Worm (Caenorhabditis elegans): ENCODE data around the gene C47E8.4.

Gene C47E8.4

ce11 chrV:14648825-14649224 lies 36.5 kb downstream of the C47E8.4 start:
- TF ChIP-seq bed-3 (GFP tag; optimal IDR thresholded peaks at IDR 0.05) (no peak), ces-1 (GFP tag; optimal IDR thresholded peaks at IDR 0.05) (peak; percentile 53)

- TF ChIP-seq sem-2 (GFP tag; optimal IDR thresholded peaks at IDR 0.05) (no peak), hlh-1 (tag; optimal IDR thresholded peaks at IDR 0.05) (peak; percentile 0), blmp-1 (tag; optimal IDR thresholded peaks at IDR 0.05) (peak; percentile 52), unc-62 (GFP tag; optimal IDR thresholded peaks at IDR 0.05) (peak; percentile 41), drap-1 (GFP tag; optimal IDR thresholded peaks at IDR 0.05) (no peak), elt-1 (tag; optimal IDR thresholded peaks at IDR 0.05; ENCODE audit: borderline replicate concordance, insufficient read depth) (no peak)
These were observed 39.2 kb downstream of the C47E8.4 start, which contains the start of the genes rfc-1 and pmp-3 for ce11 chrV:14645817-14646789. rfc-1 (minus strand) TSS chrV:14645979. pmp-3 (plus strand) TSS chrV:14646739.

ce11 chrV:14642016-14642415 lies 43.3 kb downstream of the C47E8.4 start:
- TF ChIP-seq unc-39 (tag; optimal IDR thresholded peaks at IDR 0.05) (no peak), elt-3 (tag; optimal IDR thresholded peaks at IDR 0.05) (no peak), bed-3 (GFP tag; optimal IDR thresholded peaks at IDR 0.05) (no peak), mab-5 (tag; optimal IDR thresholded peaks at IDR 0.05) (no peak), unc-120 (tag; optimal IDR thresholded peaks at IDR 0.05; ENCODE audit: poor library complexity, severe bottlenecking) (no peak), lsy-2 (tag; optimal IDR thresholded peaks at IDR 0.05) (no peak), ceh-43 (GFP tag; optimal IDR thresholded peaks at IDR 0.05) (no peak), cnd-1 (tag; optimal IDR thresholded peaks at IDR 0.05) (no peak), drap-1 (GFP tag; optimal IDR thresholded peaks at IDR 0.05) (no peak), zip-8 (tag; optimal IDR thresholded peaks at IDR 0.05) (no peak), nhr-2 (tag; optimal IDR thresholded peaks at IDR 0.05) (no peak), unc-62 (GFP tag; optimal IDR thresholded peaks at IDR 0.05) (no peak), elt-1 (tag; optimal IDR thresholded peaks at IDR 0.05; ENCODE audit: borderline replicate concordance, insufficient read depth) (no peak), lin-32 (GFP tag; optimal IDR thresholded peaks at IDR 0.05) (no peak), nhr-12 (tag; optimal IDR thresholded peaks at IDR 0.05) (no peak), ztf-11 (tag; optimal IDR thresholded peaks at IDR 0.05) (no peak), M03D4.4 (tag; optimal IDR thresholded peaks at IDR 0.05) (no peak), sptf-1 (tag; optimal IDR thresholded peaks at IDR 0.05) (no peak), ces-1 (GFP tag; optimal IDR thresholded peaks at IDR 0.05) (no peak)

ce11 chrV:14640769-14641168 lies 44.5 kb downstream of the C47E8.4 start, which contains the start of gene C54G10.1:
C54G10.1 (plus strand) TSS chrV:14641101.
- TF ChIP-seq pha-4 (tag; optimal IDR thresholded peaks at IDR 0.05) (no peak), sptf-1 (tag; optimal IDR thresholded peaks at IDR 0.05) (no peak), blmp-1 (tag; optimal IDR thresholded peaks at IDR 0.05) (no peak), ceh-83 (GFP tag; optimal IDR thresholded peaks at IDR 0.05) (no peak)

ce11 chrV:14640071-14640470 lies 45.2 kb downstream of the C47E8.4 start, which contains the start of gene F43D2.7:
F43D2.7 (minus strand) TSS chrV:14640171.
- TF ChIP-seq nhr-28 (tag; optimal IDR thresholded peaks at IDR 0.05) (no peak), elt-1 (tag; optimal IDR thresholded peaks at IDR 0.05; ENCODE audit: borderline replicate concordance, insufficient read depth) (no peak), flh-1 (GFP tag; optimal IDR thresholded peaks at IDR 0.05) (no peak), snpc-4 (tag; optimal IDR thresholded peaks at IDR 0.05) (no peak), mab-5 (tag; optimal IDR thresholded peaks at IDR 0.05) (no peak), lsy-2 (tag; optimal IDR thresholded peaks at IDR 0.05) (no peak), nhr-237 (tag; optimal IDR thresholded peaks at IDR 0.05) (no peak), ztf-11 (tag; optimal IDR thresholded peaks at IDR 0.05) (no peak), bed-3 (GFP tag; optimal IDR thresholded peaks at IDR 0.05) (no peak), tbx-8 (GFP tag; optimal IDR thresholded peaks at IDR 0.05) (no peak), unc-39 (tag; optimal IDR thresholded peaks at IDR 0.05) (no peak), ceh-39 (tag; optimal IDR thresholded peaks at IDR 0.05) (no peak), lin-13 (tag; optimal IDR thresholded peaks at IDR 0.05) (no peak), sptf-1 (tag; optimal IDR thresholded peaks at IDR 0.05) (no peak), zip-8 (tag; optimal IDR thresholded peaks at IDR 0.05) (no peak), nhr-2 (tag; optimal IDR thresholded peaks at IDR 0.05) (no peak), ceh-43 (GFP tag; optimal IDR thresholded peaks at IDR 0.05) (no peak), hlh-1 (tag; optimal IDR thresholded peaks at IDR 0.05) (no peak)

Measured in whole organism, mixed stage, embryonic.